Fruit fly (Drosophila melanogaster) whole organism, embryonic: ENCODE data around the gene COX5B.

Source experiments
- Asciz ChIP-seq: fragments of 200-800 bp; sonication (Bioruptor generic); optimal IDR thresholded peaks from 2 replicates; lab custom pipeline; 2017; ENCODE audit warnings: missing biosample characterization, mild to moderate bottlenecking, missing genetic modification characterization, missing genetic modification reagents
- B-H2 ChIP-seq: fragments of 200-800 bp; sonication (Bioruptor generic); optimal IDR thresholded peaks from 2 replicates; lab custom pipeline; 2018; ENCODE audit warnings: missing biosample characterization, mild to moderate bottlenecking, missing genetic modification characterization
- Bgb ChIP-seq: fragments of 200-800 bp; sonication (Bioruptor generic); IDR thresholded peaks from 2 replicates; pipeline ENCODE4 v1.3.6; 2022; ENCODE audit warnings: missing biosample characterization, missing genetic modification characterization; ENCODE audit not compliant: partially characterized antibody
- CG10267 ChIP-seq: fragments of 200-800 bp; sonication (Bioruptor generic); optimal IDR thresholded peaks from 2 replicates; lab custom pipeline; 2018; ENCODE audit warnings: missing biosample characterization, mild to moderate bottlenecking, missing genetic modification characterization, moderate library complexity
- CG11456 ChIP-seq: fragments of 200-800 bp; sonication (Bioruptor generic); IDR thresholded peaks from 3 replicates; pipeline ENCODE4 v1.3.6; 2022; ENCODE audit warnings: missing biosample characterization, missing genetic modification characterization
- CG1233 ChIP-seq: fragments of 200-800 bp; sonication (Bioruptor generic); optimal IDR thresholded peaks from 4 replicates; lab custom pipeline; 2018; ENCODE audit warnings: missing biosample characterization, mild to moderate bottlenecking, missing genetic modification characterization
- CG12659 ChIP-seq: fragments of 200-800 bp; sonication (Bioruptor generic); optimal IDR thresholded peaks from 3 replicates; lab custom pipeline; 2017; ENCODE audit warnings: mild to moderate bottlenecking, missing biosample characterization, missing genetic modification reagents, missing genetic modification characterization
- CG12942 ChIP-seq: fragments of 200-800 bp; sonication (Bioruptor generic); optimal IDR thresholded peaks from 3 replicates; lab custom pipeline; 2016; ENCODE audit warnings: missing biosample characterization, missing genetic modification characterization
- CG13123 ChIP-seq: fragments of 200-800 bp; sonication (Bioruptor generic); optimal IDR thresholded peaks from 2 replicates; lab custom pipeline; 2016; ENCODE audit warnings: missing biosample characterization, missing genetic modification characterization
- CG13296 ChIP-seq: fragments of 200-800 bp; sonication (Bioruptor generic); optimal IDR thresholded peaks from 3 replicates; lab custom pipeline; 2018; ENCODE audit warnings: missing biosample characterization, mild to moderate bottlenecking, missing genetic modification characterization
- CG13624 ChIP-seq: fragments of 200-800 bp; sonication (Bioruptor generic); optimal IDR thresholded peaks from 2 replicates; lab custom pipeline; 2016; ENCODE audit warnings: missing biosample characterization, missing genetic modification characterization
- CG16815 ChIP-seq: fragments of 200-800 bp; sonication (Bioruptor generic); optimal IDR thresholded peaks from 3 replicates; lab custom pipeline; 2017; ENCODE audit warnings: missing biosample characterization, mild to moderate bottlenecking, missing genetic modification characterization
- CG2678 ChIP-seq: fragments of 200-800 bp; sonication (Bioruptor generic); optimal IDR thresholded peaks from 3 replicates; lab custom pipeline; 2019; ENCODE audit warnings: missing biosample characterization, mild to moderate bottlenecking, missing genetic modification characterization, moderate library complexity
- CG4282 ChIP-seq: fragments of 200-800 bp; sonication (Bioruptor generic); optimal IDR thresholded peaks from 2 replicates; lab custom pipeline; 2016; ENCODE audit warnings: missing biosample characterization, missing genetic modification characterization
- CG7786 ChIP-seq: fragments of 200-800 bp; sonication (Bioruptor generic); optimal IDR thresholded peaks from 2 replicates; lab custom pipeline; 2016; ENCODE audit warnings: missing biosample characterization, missing genetic modification characterization
- CG7987 ChIP-seq: fragments of 200-800 bp; sonication (Bioruptor generic); optimal IDR thresholded peaks from 2 replicates; lab custom pipeline; 2018; ENCODE audit warnings: missing biosample characterization, mild to moderate bottlenecking, missing genetic modification characterization, moderate library complexity
- CG8478 ChIP-seq: fragments of >200 bp; optimal IDR thresholded peaks from 2 replicates; lab custom pipeline; 2018
- CG9876 ChIP-seq: fragments of 200-800 bp; sonication (Bioruptor generic); optimal IDR thresholded peaks from 2 replicates; lab custom pipeline; 2016; ENCODE audit warnings: missing biosample characterization, missing genetic modification characterization
- D ChIP-seq, 2 experiments: fragments of 200-800 bp in 1 of 2; fragments of >200 bp in 1 of 2; sonication (Bioruptor generic) in 1 of 2; optimal IDR thresholded peaks; 2 replicates in 1 of 2; 3 replicates in 1 of 2; lab custom pipeline; 2017; ENCODE audit warnings: mild to moderate bottlenecking in 1 of 2, missing biosample characterization in 1 of 2, missing genetic modification characterization in 1 of 2, missing genetic modification reagents in 1 of 2
- Dad ChIP-seq: fragments of 200-800 bp; sonication (Bioruptor generic); optimal IDR thresholded peaks from 3 replicates; lab custom pipeline; 2016; ENCODE audit warnings: missing biosample characterization, missing genetic modification characterization
- Deaf1 ChIP-seq: fragments of 200-800 bp; optimal IDR thresholded peaks from 3 replicates; lab custom pipeline; 2019; ENCODE audit warnings: missing biosample characterization, mild to moderate bottlenecking, missing genetic modification characterization, moderate library complexity
- Dek ChIP-seq: fragments of 200-800 bp; sonication (Bioruptor generic); optimal IDR thresholded peaks from 3 replicates; lab custom pipeline; 2019; ENCODE audit warnings: missing biosample characterization, mild to moderate bottlenecking, missing genetic modification characterization, moderate library complexity
- Hmx ChIP-seq: fragments of 200-800 bp; sonication (Bioruptor generic); optimal IDR thresholded peaks from 2 replicates; lab custom pipeline; 2016; ENCODE audit warnings: missing biosample characterization, missing genetic modification characterization
- Mes4 ChIP-seq: fragments of 200-800 bp; sonication (Bioruptor generic); optimal IDR thresholded peaks from 2 replicates; lab custom pipeline; 2016; ENCODE audit warnings: missing biosample characterization, missing genetic modification characterization
- NC2β ChIP-seq: fragments of 200-800 bp; sonication (Bioruptor generic); optimal IDR thresholded peaks from 2 replicates; lab custom pipeline; 2016; ENCODE audit warnings: missing biosample characterization, missing genetic modification characterization
- Neu2 ChIP-seq: fragments of 200-800 bp; sonication (Bioruptor generic); optimal IDR thresholded peaks from 3 replicates; lab custom pipeline; 2016; ENCODE audit warnings: missing biosample characterization, missing genetic modification characterization, borderline replicate concordance
- Nf-YB ChIP-seq: fragments of 200-800 bp; sonication (Bioruptor generic); optimal IDR thresholded peaks from 3 replicates; lab custom pipeline; 2019; ENCODE audit warnings: missing biosample characterization, mild to moderate bottlenecking, missing genetic modification characterization, moderate library complexity
- ab ChIP-seq: fragments of 200-800 bp; sonication (Bioruptor generic); optimal IDR thresholded peaks from 2 replicates; lab custom pipeline; 2016; ENCODE audit warnings: missing biosample characterization, missing genetic modification characterization
- ara ChIP-seq: fragments of 200-800 bp; sonication (Bioruptor generic); IDR thresholded peaks from 2 replicates; pipeline ENCODE4 v1.3.6; 2022; ENCODE audit warnings: missing biosample characterization, missing genetic modification characterization
- bigmax ChIP-seq: fragments of 200-800 bp; sonication (Bioruptor generic); optimal IDR thresholded peaks from 2 replicates; lab custom pipeline; 2018; ENCODE audit warnings: missing biosample characterization, mild to moderate bottlenecking, missing genetic modification characterization
- cad ChIP-seq: fragments of >200 bp; optimal IDR thresholded peaks from 2 replicates; lab custom pipeline; 2017; ENCODE audit warnings: missing biosample characterization, missing genetic modification characterization
- ci ChIP-seq: fragments of 200-800 bp; sonication (Bioruptor generic); IDR thresholded peaks from 3 replicates; pipeline ENCODE4 v1.3.6; 2022; ENCODE audit warnings: missing biosample characterization, missing genetic modification characterization
- danr ChIP-seq: fragments of 200-800 bp; sonication (Bioruptor generic); IDR thresholded peaks from 2 replicates; pipeline ENCODE4 v1.3.6; 2022; ENCODE audit warnings: missing biosample characterization, missing genetic modification characterization
- eyg ChIP-seq: fragments of 200-800 bp; sonication (Bioruptor generic); optimal IDR thresholded peaks from 3 replicates; lab custom pipeline; 2016; ENCODE audit warnings: missing biosample characterization, missing genetic modification characterization
- fd3F ChIP-seq: fragments of 200-800 bp; sonication (Bioruptor generic); optimal IDR thresholded peaks from 2 replicates; lab custom pipeline; 2018; ENCODE audit warnings: missing biosample characterization, mild to moderate bottlenecking, missing genetic modification characterization, moderate library complexity
- fu2 ChIP-seq: fragments of 200-800 bp; sonication (Bioruptor generic); optimal IDR thresholded peaks from 2 replicates; lab custom pipeline; 2016; ENCODE audit warnings: missing biosample characterization, missing genetic modification characterization
- hbn ChIP-seq: fragments of 200-800 bp; sonication (Bioruptor generic); IDR thresholded peaks from 2 replicates; pipeline ENCODE4 v1.3.6; 2022; ENCODE audit warnings: missing biosample characterization, missing genetic modification characterization; ENCODE audit not compliant: partially characterized antibody
- jumu ChIP-seq: fragments of 200-800 bp; sonication (Bioruptor generic); optimal IDR thresholded peaks from 3 replicates; lab custom pipeline; 2016; ENCODE audit warnings: missing biosample characterization, missing genetic modification characterization
- nerfin-2 ChIP-seq: fragments of 200-800 bp; sonication (Bioruptor generic); IDR thresholded peaks from 2 replicates; pipeline ENCODE4 v1.3.6; 2022; ENCODE audit warnings: missing biosample characterization, missing genetic modification characterization; ENCODE audit not compliant: partially characterized antibody
- phol ChIP-seq: fragments of 200-800 bp; sonication (Bioruptor generic); optimal IDR thresholded peaks from 3 replicates; lab custom pipeline; 2018; ENCODE audit warnings: missing biosample characterization, mild to moderate bottlenecking, missing genetic modification characterization, moderate library complexity
- sens ChIP-seq: fragments of 200-800 bp; sonication (Bioruptor generic); peaks from one replicate; lab custom pipeline; 2016; ENCODE audit warnings: missing biosample characterization, missing genetic modification characterization
- sima ChIP-seq: fragments of 200-800 bp; sonication (Bioruptor generic); optimal IDR thresholded peaks from 2 replicates; lab custom pipeline; 2016; ENCODE audit warnings: missing biosample characterization, missing genetic modification characterization
- sisA ChIP-seq: fragments of 200-800 bp; sonication (Bioruptor generic); IDR thresholded peaks from 2 replicates; pipeline ENCODE4 v1.3.6; 2022; ENCODE audit warnings: missing biosample characterization, missing genetic modification characterization
- so ChIP-seq: fragments of 200-800 bp; sonication (Bioruptor generic); IDR thresholded peaks from 3 replicates; pipeline ENCODE4 v1.3.6; 2022; ENCODE audit warnings: missing biosample characterization, missing genetic modification characterization
- ssp ChIP-seq: fragments of 200-800 bp; sonication (Bioruptor generic); IDR thresholded peaks from 2 replicates; pipeline ENCODE4 v1.3.6; 2022; ENCODE audit warnings: missing biosample characterization, missing genetic modification characterization
- stwl ChIP-seq: fragments of 200-800 bp; sonication (Bioruptor generic); optimal IDR thresholded peaks from 3 replicates; lab custom pipeline; 2018; ENCODE audit warnings: missing biosample characterization, mild to moderate bottlenecking, missing genetic modification characterization, moderate library complexity
- trem ChIP-seq: fragments of 200-800 bp; optimal IDR thresholded peaks from 3 replicates; lab custom pipeline; 2019; ENCODE audit warnings: missing biosample characterization, mild to moderate bottlenecking, missing genetic modification characterization, moderate library complexity
- vfl ChIP-seq: fragments of 200-800 bp; sonication (Bioruptor generic); optimal IDR thresholded peaks from 2 replicates; lab custom pipeline; 2016; ENCODE audit warnings: missing biosample characterization, missing genetic modification characterization
- z ChIP-seq: fragments of 200-800 bp; sonication (Bioruptor generic); IDR thresholded peaks from 3 replicates; pipeline ENCODE4 v1.3.6; 2022; ENCODE audit warnings: missing biosample characterization, missing genetic modification characterization
- zf30C ChIP-seq: fragments of 200-800 bp; sonication (Bioruptor generic); optimal IDR thresholded peaks from 3 replicates; lab custom pipeline; 2018; ENCODE audit warnings: missing biosample characterization, mild to moderate bottlenecking, missing genetic modification characterization

Gene COX5B

DNA sequence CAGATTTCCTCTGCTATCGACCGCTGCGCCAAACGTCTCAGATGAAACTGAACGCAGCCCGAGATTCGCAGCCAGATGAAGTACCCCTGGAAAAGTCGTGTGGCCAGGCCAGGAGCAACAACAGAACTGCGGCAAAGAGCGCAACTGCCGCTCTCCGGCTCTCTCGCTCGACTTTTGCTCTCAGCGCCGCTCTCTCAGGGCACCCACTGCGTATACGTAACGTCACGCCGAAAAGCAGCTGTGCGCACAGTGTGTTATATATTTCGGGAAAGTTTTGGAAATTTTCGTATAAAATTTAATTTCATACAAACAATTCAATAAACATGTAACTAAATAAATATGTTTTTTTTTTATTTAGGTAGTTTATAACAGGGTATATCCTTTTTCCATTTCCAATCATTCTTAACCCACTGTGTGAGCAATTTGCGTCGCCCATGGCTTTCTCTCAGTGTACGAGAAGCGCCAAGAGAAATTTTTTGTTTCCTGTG lies 43.5 kb downstream of the COX5B start, which contains the start of gene Dpp10 (continued):
- TF ChIP-seq so (peak; percentile 95), Bgb (no peak), NC2β (GFP tag; lab: Kevin White, UChicago) (peak; percentile 80), bigmax (GFP tag; lab: Kevin White, UChicago) (peak; percentile 1), Neu2 (GFP tag; lab: Kevin White, UChicago) (peak; percentile 28), cad (no peak), CG11456 (GFP tag; lab: Robert Waterston, UW) (peak; percentile 94), CG7786 (GFP tag; lab: Kevin White, UChicago) (peak; percentile 88), eyg (peak; percentile 85), CG10267 (peak; percentile 64), Deaf1 (tag; lab: Kevin White, UChicago) (peak; percentile 74), CG13296 (GFP tag; lab: Kevin White, UChicago) (peak; percentile 94), sima (GFP tag; lab: Kevin White, UChicago) (peak; percentile 75), CG12942 (peak; percentile 82), jumu (GFP tag; lab: Kevin White, UChicago) (peak; percentile 66), CG8478 (lab: Kevin White, UChicago) (no peak), fd3F (GFP tag; lab: Kevin White, UChicago) (peak; percentile 90), CG13123 (GFP tag; lab: Kevin White, UChicago) (peak; percentile 54), zf30C (peak; percentile 65), nerfin-2 (GFP tag; lab: Robert Waterston, UW) (0 out of 2 replicates have a peak, but pooled peaks have one; percentile 29), ssp (GFP tag; lab: Robert Waterston, UW) (peak; percentile 87), hbn (GFP tag; lab: Robert Waterston, UW) (no peak), ab (peak; percentile 69), CG12659 (peak; percentile 91), z (0 out of 3 replicates have a peak, but pooled peaks have one; percentile 37), CG4282 (peak; percentile 77), CG2678 (tag; lab: Kevin White, UChicago) (peak; percentile 95), Asciz (GFP tag; lab: Kevin White, UChicago) (peak; percentile 78), sisA (GFP tag; lab: Robert Waterston, UW) (peak; percentile 95), CG1233 (GFP tag; lab: Kevin White, UChicago) (peak; percentile 81), vfl (GFP tag; lab: Kevin White, UChicago) (peak; percentile 93), Nf-YB (GFP tag; lab: Kevin White, UChicago) (peak; percentile 41), fu2 (GFP tag; lab: Kevin White, UChicago) (peak; percentile 91), stwl (no peak), phol (peak; percentile 75), CG7987 (peak; percentile 60), CG9876 (GFP tag; lab: Kevin White, UChicago) (peak; percentile 64), Dad (GFP tag; lab: Kevin White, UChicago) (peak; percentile 91), ara (GFP tag; lab: Robert Waterston, UW) (peak; percentile 77), D (optimal IDR thresholded peaks at IDR 0.05; lab: Kevin White, UChicago) (no peak), D (GFP tag; optimal IDR thresholded peaks at IDR 0.05; lab: Kevin White, UChicago) (peak; percentile 42), Hmx (GFP tag; lab: Kevin White, UChicago) (peak; percentile 43), trem (peak; percentile 12), B-H2 (peak; percentile 94), Dek (tag; lab: Kevin White, UChicago) (peak; percentile 91), ci (GFP tag; lab: Robert Waterston, UW) (peak; percentile 97), Mes4 (GFP tag; lab: Kevin White, UChicago) (peak; percentile 62), sens (GFP tag; lab: Kevin White, UChicago) (peak; percentile 92), danr (GFP tag; lab: Robert Waterston, UW) (peak; percentile 91), CG13624 (peak; percentile 92), CG16815 (peak; percentile 70)
